ENCODE assay signal across 1 fruit fly cellular context in genomic region chrX:6287842-6288241, dm6.
TF ChIP-seq lines count a peak whose summit lies in the region.

Gene Top3beta, minus strand, starts transcription at chrX:6287990.
Gene wuho, plus strand, starts transcription at chrX:6288100.

TF ChIP-seq in whole organism, embryonic, 481 proteins besides CTCF, POLR2A, EP300 and RAD21 (continued from another document and continues in another):
- TF ChIP-seq ato (GFP tag; IDR thresholded peaks at IDR 0.05; lab: Robert Waterston, UW; ENCODE audit: partially characterized antibody) (peak; percentile 40; the same call in 1 of the 2 replicates), Spps (tag; optimal IDR thresholded peaks at IDR 0.05; lab: Kevin White, UChicago) (peak; percentile 6), run (tag; optimal IDR thresholded peaks at IDR 0.05; lab: Kevin White, UChicago) (peak; percentile 35), ranshi (GFP tag; IDR thresholded peaks at IDR 0.05; lab: Robert Waterston, UW) (no peak), NfI (GFP tag; optimal IDR thresholded peaks at IDR 0.05; lab: Kevin White, UChicago) (peak; percentile 33), CG2875 (GFP tag; optimal IDR thresholded peaks at IDR 0.05; lab: Kevin White, UChicago) (no peak), Rx (GFP tag; IDR thresholded peaks at IDR 0.05; lab: Robert Waterston, UW) (no peak), Oaz (GFP tag; IDR thresholded peaks at IDR 0.05; lab: Robert Waterston, UW) (no peak), CG10565 (GFP tag; optimal IDR thresholded peaks at IDR 0.05; lab: Kevin White, UChicago) (no peak), sc (optimal IDR thresholded peaks at IDR 0.05; lab: Kevin White, UChicago) (no peak), sc (GFP tag; optimal IDR thresholded peaks at IDR 0.05; lab: Kevin White, UChicago) (no peak), Myb (GFP tag; optimal IDR thresholded peaks at IDR 0.05; lab: Kevin White, UChicago) (peak; percentile 76), Opbp (GFP tag; IDR thresholded peaks at IDR 0.05; lab: Robert Waterston, UW; ENCODE audit: partially characterized antibody) (peak; percentile 71), CG14014 (GFP tag; IDR thresholded peaks at IDR 0.05; lab: Robert Waterston, UW) (no peak; the same call in 1 of the 2 replicates), bowl (GFP tag; IDR thresholded peaks at IDR 0.05; lab: Robert Waterston, UW) (no peak), CG12236 (GFP tag; optimal IDR thresholded peaks at IDR 0.05; lab: Kevin White, UChicago) (no peak), pfk (GFP tag; optimal IDR thresholded peaks at IDR 0.05; lab: Kevin White, UChicago) (no peak), slp2 (GFP tag; optimal IDR thresholded peaks at IDR 0.05; lab: Kevin White, UChicago) (no peak), ems (GFP tag; optimal IDR thresholded peaks at IDR 0.05; lab: Kevin White, UChicago) (peak; percentile 43), CG17912 (GFP tag; optimal IDR thresholded peaks at IDR 0.05; lab: Kevin White, UChicago) (peak; percentile 62), dati (GFP tag; IDR thresholded peaks at IDR 0.05; lab: Robert Waterston, UW) (no peak), Camta (GFP tag; optimal IDR thresholded peaks at IDR 0.05; lab: Kevin White, UChicago) (peak; percentile 21), NFAT (GFP tag; IDR thresholded peaks at IDR 0.05; lab: Robert Waterston, UW) (0 out of 2 replicates have a peak, but pooled peaks have one; percentile 20), Drgx (GFP tag; IDR thresholded peaks at IDR 0.05; lab: Robert Waterston, UW) (no peak), D (optimal IDR thresholded peaks at IDR 0.05; lab: Kevin White, UChicago) (peak; percentile 74), D (GFP tag; optimal IDR thresholded peaks at IDR 0.05; lab: Kevin White, UChicago) (no peak), CG13624 (GFP tag; optimal IDR thresholded peaks at IDR 0.05; lab: Kevin White, UChicago) (peak; percentile 77), nerfin-2 (GFP tag; IDR thresholded peaks at IDR 0.05; lab: Robert Waterston, UW; ENCODE audit: partially characterized antibody) (peak; percentile 18; the same call in 1 of the 2 replicates), CG32767 (GFP tag; IDR thresholded peaks at IDR 0.05; lab: Robert Waterston, UW) (0 out of 2 replicates have a peak, but pooled peaks have one; percentile 13), CG33213 (GFP tag; optimal IDR thresholded peaks at IDR 0.05; lab: Kevin White, UChicago) (peak; percentile 81), CG13424 (tag; optimal IDR thresholded peaks at IDR 0.05; lab: Kevin White, UChicago) (peak; percentile 8), Xrp1 (GFP tag; IDR thresholded peaks at IDR 0.05; lab: Robert Waterston, UW) (no peak), stc (GFP tag; IDR thresholded peaks at IDR 0.05; lab: Robert Waterston, UW) (no peak), CG11085 (GFP tag; IDR thresholded peaks at IDR 0.05; lab: Robert Waterston, UW) (no peak), CG17186 (GFP tag; optimal IDR thresholded peaks at IDR 0.05; lab: Kevin White, UChicago) (peak; percentile 85), CG17361 (GFP tag; IDR thresholded peaks at IDR 0.05; lab: Robert Waterston, UW) (no peak), CG10431 (GFP tag; optimal IDR thresholded peaks at IDR 0.05; lab: Kevin White, UChicago) (no peak), fru (optimal IDR thresholded peaks at IDR 0.05; lab: Kevin White, UChicago) (no peak), CG33557 (GFP tag; optimal IDR thresholded peaks at IDR 0.05; lab: Kevin White, UChicago) (no peak), Oli (tag; optimal IDR thresholded peaks at IDR 0.05; lab: Kevin White, UChicago) (no peak), hbn (GFP tag; IDR thresholded peaks at IDR 0.05; lab: Robert Waterston, UW; ENCODE audit: partially characterized antibody) (peak; percentile 63; the same call in 1 of the 2 replicates), caup (GFP tag; optimal IDR thresholded peaks at IDR 0.05; lab: Kevin White, UChicago; ENCODE audit: severe bottlenecking) (peak; percentile 62), Asciz (GFP tag; optimal IDR thresholded peaks at IDR 0.05; lab: Kevin White, UChicago) (no peak), CG6765 (GFP tag; optimal IDR thresholded peaks at IDR 0.05; lab: Kevin White, UChicago) (no peak), CG9797 (GFP tag; optimal IDR thresholded peaks at IDR 0.05; lab: Kevin White, UChicago) (peak; percentile 99), vnd (GFP tag; IDR thresholded peaks at IDR 0.05; lab: Robert Waterston, UW; ENCODE audit: partially characterized antibody) (peak; percentile 52; the same call in 1 of the 3 replicates), CG15514 (GFP tag; optimal IDR thresholded peaks at IDR 0.05; lab: Kevin White, UChicago) (peak; percentile 88), CG30403 (GFP tag; optimal IDR thresholded peaks at IDR 0.05; lab: Kevin White, UChicago) (peak; percentile 36), disco-r (GFP tag; optimal IDR thresholded peaks at IDR 0.05; lab: Kevin White, UChicago) (no peak), CG8944 (GFP tag; optimal IDR thresholded peaks at IDR 0.05; lab: Kevin White, UChicago) (peak; percentile 16), ash1 (GFP tag; optimal IDR thresholded peaks at IDR 0.05; lab: Kevin White, UChicago) (peak; percentile 62), CG15011 (GFP tag; optimal IDR thresholded peaks at IDR 0.05; lab: Kevin White, UChicago) (no peak), eve (GFP tag; optimal IDR thresholded peaks at IDR 0.05; lab: Kevin White, UChicago) (no peak), gro (GFP tag; optimal IDR thresholded peaks at IDR 0.05; lab: Kevin White, UChicago) (peak; percentile 48), Lim3 (GFP tag; IDR thresholded peaks at IDR 0.05; lab: Robert Waterston, UW) (no peak), Dll (GFP tag; IDR thresholded peaks at IDR 0.05; lab: Robert Waterston, UW; ENCODE audit: partially characterized antibody) (peak; percentile 68; the same call in 3 of the 4 replicates), CG13123 (GFP tag; optimal IDR thresholded peaks at IDR 0.05; lab: Kevin White, UChicago) (no peak), jumu (GFP tag; optimal IDR thresholded peaks at IDR 0.05; lab: Kevin White, UChicago) (peak; percentile 58), twi (tag; optimal IDR thresholded peaks at IDR 0.05; lab: Kevin White, UChicago) (peak; percentile 23), Dip2 (GFP tag; IDR thresholded peaks at IDR 0.05; lab: Robert Waterston, UW) (no peak), CG10959 (GFP tag; IDR thresholded peaks at IDR 0.05; lab: Robert Waterston, UW) (no peak), Side (GFP tag; optimal IDR thresholded peaks at IDR 0.05; lab: Kevin White, UChicago) (peak; percentile 46), Gsc (GFP tag; IDR thresholded peaks at IDR 0.05; lab: Robert Waterston, UW) (no peak), her (GFP tag; optimal IDR thresholded peaks at IDR 0.05; lab: Kevin White, UChicago) (peak; percentile 62), B-H2 (GFP tag; optimal IDR thresholded peaks at IDR 0.05; lab: Kevin White, UChicago) (peak; percentile 62), Hr39 (optimal IDR thresholded peaks at IDR 0.05; lab: Kevin White, UChicago) (no peak), Ptx1 (GFP tag; IDR thresholded peaks at IDR 0.05; lab: Robert Waterston, UW) (peak; percentile 34; the same call in 1 of the 2 replicates), ewg (GFP tag; optimal IDR thresholded peaks at IDR 0.05; lab: Kevin White, UChicago) (peak; percentile 42), Ravus (GFP tag; IDR thresholded peaks at IDR 0.05; lab: Robert Waterston, UW) (no peak), stwl (tag; optimal IDR thresholded peaks at IDR 0.05; lab: Kevin White, UChicago) (peak; percentile 94), nmo (GFP tag; optimal IDR thresholded peaks at IDR 0.05; lab: Kevin White, UChicago) (peak; percentile 47), tap (tag; optimal IDR thresholded peaks at IDR 0.05; lab: Kevin White, UChicago) (no peak), CG9876 (GFP tag; optimal IDR thresholded peaks at IDR 0.05; lab: Kevin White, UChicago) (peak; percentile 15), Pdp1 (GFP tag; optimal IDR thresholded peaks at IDR 0.05; lab: Kevin White, UChicago) (peak; percentile 47 to 82), Doc3 (GFP tag; IDR thresholded peaks at IDR 0.05; lab: Robert Waterston, UW; ENCODE audit: partially characterized antibody) (peak; percentile 49; the same call in 1 of the 3 replicates), CG8924 (tag; optimal IDR thresholded peaks at IDR 0.05; lab: Kevin White, UChicago) (peak; percentile 58), mam (GFP tag; optimal IDR thresholded peaks at IDR 0.05; lab: Kevin White, UChicago) (peak; percentile 58), Dek (tag; optimal IDR thresholded peaks at IDR 0.05; lab: Kevin White, UChicago) (no peak), CG7987 (GFP tag; optimal IDR thresholded peaks at IDR 0.05; lab: Kevin White, UChicago) (peak; percentile 65), CG1832 (GFP tag; optimal IDR thresholded peaks at IDR 0.05; lab: Kevin White, UChicago) (no peak), CG7271 (tag; optimal IDR thresholded peaks at IDR 0.05; lab: Kevin White, UChicago) (peak; percentile 26), CG12769 (tag; optimal IDR thresholded peaks at IDR 0.05; lab: Kevin White, UChicago) (no peak), oc (tag; optimal IDR thresholded peaks at IDR 0.05; lab: Kevin White, UChicago) (peak; percentile 79), lmd (GFP tag; IDR thresholded peaks at IDR 0.05; lab: Robert Waterston, UW) (no peak), CG3995 (GFP tag; optimal IDR thresholded peaks at IDR 0.05; lab: Kevin White, UChicago) (peak; percentile 59), CG6791 (GFP tag; IDR thresholded peaks at IDR 0.05; lab: Robert Waterston, UW; ENCODE audit: partially characterized antibody) (peak; percentile 79), BEAF-32 (GFP tag; optimal IDR thresholded peaks at IDR 0.05; lab: Kevin White, UChicago) (peak; percentile 66), hb (GFP tag; IDR thresholded peaks at IDR 0.05; lab: Robert Waterston, UW; ENCODE audit: partially characterized antibody) (peak; percentile 62; the same call in 1 of the 3 replicates), sens (GFP tag; lab: Kevin White, UChicago) (peak; percentile 77), CG8478 (optimal IDR thresholded peaks at IDR 0.05; lab: Kevin White, UChicago) (no peak), wek (GFP tag; optimal IDR thresholded peaks at IDR 0.05; lab: Kevin White, UChicago) (peak; percentile 81), dm (GFP tag; optimal IDR thresholded peaks at IDR 0.05; lab: Kevin White, UChicago) (peak; percentile 79), CG11398 (GFP tag; optimal IDR thresholded peaks at IDR 0.05; lab: Kevin White, UChicago) (no peak), GATAe (GFP tag; conservative IDR thresholded peaks at IDR 0.05; lab: Robert Waterston, UW) (no peak), chm (GFP tag; IDR thresholded peaks at IDR 0.05; lab: Robert Waterston, UW) (peak; percentile 28; the same call in 1 of the 2 replicates), ap (GFP tag; IDR thresholded peaks at IDR 0.05; lab: Robert Waterston, UW) (no peak), Ada2b (GFP tag; IDR thresholded peaks at IDR 0.05; lab: Robert Waterston, UW) (no peak), lilli (GFP tag; optimal IDR thresholded peaks at IDR 0.05; lab: Kevin White, UChicago) (peak; percentile 66), vvl (GFP tag; IDR thresholded peaks at IDR 0.05; lab: Robert Waterston, UW) (peak; percentile 72), CG12391 (tag; optimal IDR thresholded peaks at IDR 0.05; lab: Kevin White, UChicago) (peak; percentile 63), CG10543 (GFP tag; optimal IDR thresholded peaks at IDR 0.05; lab: Kevin White, UChicago) (peak; percentile 49), NC2β (GFP tag; optimal IDR thresholded peaks at IDR 0.05; lab: Kevin White, UChicago) (peak; percentile 70), CG4404 (GFP tag; IDR thresholded peaks at IDR 0.05; lab: Robert Waterston, UW) (no peak), tio (GFP tag; optimal IDR thresholded peaks at IDR 0.05; lab: Kevin White, UChicago) (no peak), HLH54F (GFP tag; optimal IDR thresholded peaks at IDR 0.05; lab: Kevin White, UChicago) (peak; percentile 39), CG18599 (GFP tag; optimal IDR thresholded peaks at IDR 0.05; lab: Kevin White, UChicago) (no peak), CG6813 (GFP tag; optimal IDR thresholded peaks at IDR 0.05; lab: Kevin White, UChicago) (no peak), CG14050 (GFP tag; IDR thresholded peaks at IDR 0.05; lab: Robert Waterston, UW) (no peak), jigr1 (GFP tag; IDR thresholded peaks at IDR 0.05; lab: Robert Waterston, UW) (no peak), tgo (GFP tag; IDR thresholded peaks at IDR 0.05; lab: Robert Waterston, UW) (no peak), CG3407 (GFP tag; optimal IDR thresholded peaks at IDR 0.05; lab: Kevin White, UChicago) (no peak), eyg (GFP tag; optimal IDR thresholded peaks at IDR 0.05; lab: Kevin White, UChicago) (peak; percentile 13), ttk (GFP tag; IDR thresholded peaks at IDR 0.05; lab: Robert Waterston, UW) (no peak), CG7928 (GFP tag; optimal IDR thresholded peaks at IDR 0.05; lab: Kevin White, UChicago) (peak; percentile 97), CG17829 (tag; optimal IDR thresholded peaks at IDR 0.05; lab: Kevin White, UChicago) (peak; percentile 69), cas (GFP tag; IDR thresholded peaks at IDR 0.05; lab: Robert Waterston, UW) (no peak), Ets65A (GFP tag; lab: Kevin White, UChicago) (peak; percentile 90), HmgD (GFP tag; optimal IDR thresholded peaks at IDR 0.05; lab: Kevin White, UChicago) (peak; percentile 92), kay (GFP tag; optimal IDR thresholded peaks at IDR 0.05; lab: Kevin White, UChicago) (peak; percentile 29), CG8388 (GFP tag; optimal IDR thresholded peaks at IDR 0.05; lab: Kevin White, UChicago) (no peak), CG13287 (GFP tag; IDR thresholded peaks at IDR 0.05; lab: Robert Waterston, UW; ENCODE audit: partially characterized antibody) (peak; percentile 82), ken (GFP tag; IDR thresholded peaks at IDR 0.05; lab: Robert Waterston, UW) (no peak), Abd-B (GFP tag; optimal IDR thresholded peaks at IDR 0.05; lab: Kevin White, UChicago) (peak; percentile 25), CG9932 (GFP tag; IDR thresholded peaks at IDR 0.05; lab: Robert Waterston, UW) (peak; percentile 54), CG15479 (GFP tag; optimal IDR thresholded peaks at IDR 0.05; lab: Kevin White, UChicago) (peak; percentile 90), HLH4C (GFP tag; IDR thresholded peaks at IDR 0.05; lab: Robert Waterston, UW; ENCODE audit: partially characterized antibody) (peak; percentile 79), Dip3 (GFP tag; optimal IDR thresholded peaks at IDR 0.05; lab: Kevin White, UChicago) (no peak), BtbVII (GFP tag; optimal IDR thresholded peaks at IDR 0.05; lab: Kevin White, UChicago) (no peak), Stat92E (GFP tag; optimal IDR thresholded peaks at IDR 0.05; lab: Kevin White, UChicago) (peak in 1 of 3 experiments; percentile 73), Hmr (GFP tag; optimal IDR thresholded peaks at IDR 0.05; lab: Kevin White, UChicago) (peak; percentile 75), CG8089 (GFP tag; optimal IDR thresholded peaks at IDR 0.05; lab: Kevin White, UChicago) (no peak), dan (GFP tag; IDR thresholded peaks at IDR 0.05; lab: Robert Waterston, UW) (no peak)
